Worm (Caenorhabditis elegans) whole organism, L3 larva: ENCODE data around the gene tsr-2.
A peak's percentile ranks its signal among the peaks of the same experiment; 100 is the strongest.
"Not testable (repeated sequence)": the region's sequence is repeated elsewhere in the genome, so short reads cannot be mapped to it uniquely, and the experiment has no call there.

Experiments used
- ZK546.5 ChIP-seq: sonication (generic microtip); optimal IDR thresholded peaks from 2 replicates; lab custom pipeline; 2017; ENCODE audit warnings: missing biosample characterization, missing genetic modification characterization
- aly-2 ChIP-seq: fragments of 150-350 bp; optimal IDR thresholded peaks from 2 replicates; lab custom pipeline; 2014; ENCODE audit warnings: missing biosample characterization, missing genetic modification characterization
- ama-1 ChIP-seq: fragments of 150-350 bp; optimal IDR thresholded peaks from 2 replicates; lab custom pipeline; 2018
- ceh-28 ChIP-seq: fragments of 150-350 bp; optimal IDR thresholded peaks from 2 replicates; lab custom pipeline; 2014; ENCODE audit warnings: missing biosample characterization, missing genetic modification reagents, missing genetic modification characterization
- ceh-82 ChIP-seq: fragments of 150-350 bp; optimal IDR thresholded peaks from 2 replicates; lab custom pipeline; 2014; ENCODE audit warnings: missing biosample characterization, missing genetic modification characterization
- ceh-9 ChIP-seq: sonication (generic microtip); optimal IDR thresholded peaks from 2 replicates; lab custom pipeline; 2018; ENCODE audit warnings: missing biosample characterization, missing genetic modification characterization
- daf-12 ChIP-seq: fragments of 150-350 bp; optimal IDR thresholded peaks from 2 replicates; lab custom pipeline; 2014; ENCODE audit warnings: missing biosample characterization, missing genetic modification reagents, missing genetic modification characterization
- elt-1 ChIP-seq: fragments of 150-350 bp; optimal IDR thresholded peaks from 2 replicates; lab custom pipeline; 2014; ENCODE audit warnings: missing biosample characterization, missing genetic modification characterization
- elt-2 ChIP-seq: sonication (generic microtip); optimal IDR thresholded peaks from 2 replicates; lab custom pipeline; 2016; ENCODE audit warnings: missing genetic modification reagents, mild to moderate bottlenecking, missing genetic modification characterization, missing compliant biosample characterization
- elt-3 ChIP-seq, 3 experiments: fragments of 150-350 bp in 1 of 3; sonication (generic microtip) in 2 of 3; optimal IDR thresholded peaks; 2 replicates in 2 of 3; 4 replicates in 1 of 3; lab custom pipeline; 2014 to 2017; ENCODE audit warnings: missing biosample characterization in 3 of 3, missing genetic modification characterization in 3 of 3
- eor-1 ChIP-seq, 2 experiments: fragments of 150-350 bp; optimal IDR thresholded peaks; 2 replicates each; lab custom pipeline; 2014 to 2018; ENCODE audit warnings: missing biosample characterization in 2 of 2, missing genetic modification characterization in 2 of 2
- fkh-10 ChIP-seq: sonication (generic microtip); optimal IDR thresholded peaks from 2 replicates; lab custom pipeline; 2017; ENCODE audit warnings: missing biosample characterization, missing genetic modification reagents, missing genetic modification characterization
- fkh-2 ChIP-seq: fragments of 150-350 bp; optimal IDR thresholded peaks from 2 replicates; lab custom pipeline; 2014; ENCODE audit warnings: missing biosample characterization, missing genetic modification reagents, missing genetic modification characterization
- fos-1 ChIP-seq: fragments of 150-350 bp; optimal IDR thresholded peaks from 2 replicates; lab custom pipeline; 2014; ENCODE audit warnings: missing biosample characterization, missing genetic modification characterization
- hmg-11 ChIP-seq: sonication (generic microtip); optimal IDR thresholded peaks from 2 replicates; lab custom pipeline; 2016; ENCODE audit warnings: missing genetic modification characterization, missing compliant biosample characterization
- jun-1 ChIP-seq: fragments of 150-350 bp; optimal IDR thresholded peaks from 2 replicates; lab custom pipeline; 2014; ENCODE audit warnings: missing biosample characterization, missing genetic modification reagents, missing genetic modification characterization
- lin-15B ChIP-seq: fragments of 150-350 bp; optimal IDR thresholded peaks from 2 replicates; lab custom pipeline; 2014; ENCODE audit warnings: missing biosample characterization, missing genetic modification characterization
- mdl-1 ChIP-seq: fragments of 150-350 bp; optimal IDR thresholded peaks from 2 replicates; lab custom pipeline; 2014; ENCODE audit warnings: missing biosample characterization, missing genetic modification characterization
- mml-1 ChIP-seq: fragments of 150-350 bp; sonication (generic microtip); optimal IDR thresholded peaks from 3 replicates; lab custom pipeline; 2014; ENCODE audit warnings: missing biosample characterization, missing genetic modification characterization
- nfya-1 ChIP-seq: sonication (generic microtip); optimal IDR thresholded peaks from 2 replicates; lab custom pipeline; 2017; ENCODE audit warnings: missing genetic modification characterization, mild to moderate bottlenecking, missing compliant biosample characterization, antibody characterized with exemption, moderate library complexity; ENCODE audit not compliant: insufficient read depth
- nhr-11 ChIP-seq: fragments of 150-350 bp; optimal IDR thresholded peaks from 2 replicates; lab custom pipeline; 2014; ENCODE audit warnings: missing biosample characterization, missing genetic modification characterization
- nhr-43 ChIP-seq: sonication (generic microtip); optimal IDR thresholded peaks from 2 replicates; lab custom pipeline; 2016; ENCODE audit warnings: mild to moderate bottlenecking, missing genetic modification characterization, missing compliant biosample characterization; ENCODE audit not compliant: poor library complexity, severe bottlenecking
- nhr-76 ChIP-seq: fragments of 150-350 bp; sonication (generic microtip); optimal IDR thresholded peaks from 5 replicates; lab custom pipeline; 2014; ENCODE audit warnings: missing biosample characterization, missing genetic modification characterization
- pha-4 ChIP-seq: fragments of 150-350 bp; optimal IDR thresholded peaks from 2 replicates; lab custom pipeline; 2014; ENCODE audit warnings: missing biosample characterization, missing genetic modification reagents, missing genetic modification characterization
- sea-2 ChIP-seq: fragments of 150-350 bp; sonication (generic microtip); optimal IDR thresholded peaks from 4 replicates; lab custom pipeline; 2014; ENCODE audit warnings: missing biosample characterization, missing genetic modification reagents, missing genetic modification characterization
- tbx-2 ChIP-seq: sonication (generic microtip); optimal IDR thresholded peaks from 2 replicates; lab custom pipeline; 2016; ENCODE audit warnings: mild to moderate bottlenecking, missing genetic modification characterization, missing compliant biosample characterization
- unc-39 ChIP-seq: sonication (generic microtip); optimal IDR thresholded peaks from 4 replicates; lab custom pipeline; 2017; ENCODE audit warnings: missing biosample characterization, missing genetic modification characterization
- zag-1 ChIP-seq: fragments of 150-350 bp; optimal IDR thresholded peaks from 2 replicates; lab custom pipeline; 2014; ENCODE audit warnings: missing biosample characterization, missing genetic modification characterization
- ztf-11 ChIP-seq: fragments of 150-350 bp; optimal IDR thresholded peaks from 2 replicates; lab custom pipeline; 2014; ENCODE audit warnings: missing biosample characterization, missing genetic modification characterization
- ztf-4 ChIP-seq: fragments of 150-350 bp; optimal IDR thresholded peaks from 2 replicates; lab custom pipeline; 2014; ENCODE audit warnings: missing biosample characterization, missing genetic modification characterization

Gene tsr-2

ce11 chrIV:16645492-16646191 lies 10.8 kb upstream of the tsr-2 start:
- TF ChIP-seq tbx-2 (tag; lab: Kevin White, UChicago) (no peak), aly-2 (tag; lab: Kevin White, UChicago) (no peak), zag-1 (no peak), ztf-4 (tag; lab: Kevin White, UChicago) (no peak), elt-2 (tag; lab: Kevin White, UChicago) (no peak), ceh-28 (tag; lab: Kevin White, UChicago) (peak; percentile 89), lin-15B (no peak)
- TF ChIP-seq, all 47 proteins: peak for 1

ce11 chrIV:16646192-16646544 lies 10.2 kb upstream of the tsr-2 start, which contains the start of gene Y51H4A.13:
Y51H4A.13 (minus strand) TSS chrIV:16646373.
- TF ChIP-seq pha-4, ztf-11, ceh-28 (tag; lab: Kevin White, UChicago): not testable (repeated sequence)

- TF ChIP-seq fkh-10 (GFP tag; lab: Kevin White, UChicago); daf-12 (tag; lab: Kevin White, UChicago); hmg-11 (tag; lab: Kevin White, UChicago): not testable (repeated sequence)
These were observed 630 bp upstream of the tsr-2 start, which contains the start of gene set-26 for ce11 chrIV:16655783-16656182. set-26 (minus strand) TSS chrIV:16655883.

ce11 chrIV:16657488-16657982 lies 1.1 kb downstream of the tsr-2 start:
- TF ChIP-seq jun-1 (tag; lab: Kevin White, UChicago) (no peak), ama-1 (lab: Kevin White, UChicago) (peak; percentile 33), nhr-76 (tag; lab: Kevin White, UChicago) (no peak), nfya-1 (peak; percentile 77), ZK546.5 (tag; lab: Kevin White, UChicago) (no peak), fkh-10 (GFP tag; lab: Kevin White, UChicago) (peak; percentile 64)

ce11 chrIV:16658731-16659130 lies 2.3 kb downstream of the tsr-2 start:
- TF ChIP-seq mml-1 (tag; lab: Kevin White, UChicago) = no peak
- TF ChIP-seq unc-39 (tag; lab: Kevin White, UChicago) = no peak
- no peak for TF ChIP-seq zag-1
- no peak for TF ChIP-seq ceh-9 (tag; lab: Kevin White, UChicago)
- TF ChIP-seq fkh-2 (tag; lab: Kevin White, UChicago) = no peak
- TF ChIP-seq elt-1 (tag; lab: Kevin White, UChicago) = no peak
- no peak for TF ChIP-seq jun-1 (tag; lab: Kevin White, UChicago)
- TF ChIP-seq fos-1 (tag; lab: Kevin White, UChicago) = no peak
- no peak for TF ChIP-seq eor-1 (tag; optimal IDR thresholded peaks at IDR 0.05; lab: Kevin White, UChicago)
- peak; percentile 64 for TF ChIP-seq pha-4 (tag; lab: Kevin White, UChicago)
- no peak for TF ChIP-seq ceh-82
- TF ChIP-seq nhr-43 (tag; lab: Kevin White, UChicago) = no peak
- TF ChIP-seq mdl-1 = no peak
- no peak for TF ChIP-seq ztf-11 (tag; lab: Kevin White, UChicago)
- TF ChIP-seq nhr-11 = peak; percentile 73
- TF ChIP-seq sea-2 = no peak
- TF ChIP-seq nfya-1 = peak; percentile 36
- no peak for TF ChIP-seq ZK546.5 (tag; lab: Kevin White, UChicago)

- TF ChIP-seq pha-4 (tag; lab: Kevin White, UChicago) (peak; percentile 4), elt-3 (tag; optimal IDR thresholded peaks at IDR 0.05; lab: Kevin White, UChicago) (no peak)
These were observed 3.1 kb downstream of the tsr-2 start for ce11 chrIV:16659475-16659874.
